Worm (Caenorhabditis elegans) whole organism, late embryonic: Measurements from ENCODE around the gene F58F9.3.

Source experiments
- dve-1 ChIP-seq: sonication (generic microtip); optimal IDR thresholded peaks from 2 replicates; lab custom pipeline; 2017; ENCODE audit warnings: antibody characterized with exemption, mild to moderate bottlenecking, missing genetic modification characterization, missing compliant biosample characterization
- ets-4 ChIP-seq: sonication (generic microtip); optimal IDR thresholded peaks from 2 replicates; lab custom pipeline; 2016; ENCODE audit warnings: missing genetic modification characterization, missing compliant biosample characterization
- lin-11 ChIP-seq: fragments of 200-800 bp; sonication (Bioruptor generic); optimal IDR thresholded peaks from 2 replicates; lab custom pipeline; 2018; ENCODE audit warnings: mild to moderate bottlenecking, missing genetic modification characterization, missing compliant biosample characterization
- mec-3 ChIP-seq: sonication (generic microtip); optimal IDR thresholded peaks from 2 replicates; lab custom pipeline; 2016; ENCODE audit warnings: borderline replicate concordance, missing genetic modification characterization, missing compliant biosample characterization
- nhr-11 ChIP-seq: fragments of 150-350 bp; optimal IDR thresholded peaks from 2 replicates; lab custom pipeline; 2014; ENCODE audit warnings: missing biosample characterization, missing genetic modification characterization
- pax-1 ChIP-seq: fragments of 150-350 bp; optimal IDR thresholded peaks from 2 replicates; lab custom pipeline; 2014; ENCODE audit warnings: missing biosample characterization, missing genetic modification characterization
- tbx-2 ChIP-seq: sonication (generic microtip); optimal IDR thresholded peaks from 2 replicates; lab custom pipeline; 2016; ENCODE audit warnings: missing genetic modification characterization, missing compliant biosample characterization
- ztf-16 ChIP-seq: sonication (generic microtip); optimal IDR thresholded peaks from 2 replicates; lab custom pipeline; 2017; ENCODE audit warnings: missing genetic modification characterization, missing compliant biosample characterization

DNA sequence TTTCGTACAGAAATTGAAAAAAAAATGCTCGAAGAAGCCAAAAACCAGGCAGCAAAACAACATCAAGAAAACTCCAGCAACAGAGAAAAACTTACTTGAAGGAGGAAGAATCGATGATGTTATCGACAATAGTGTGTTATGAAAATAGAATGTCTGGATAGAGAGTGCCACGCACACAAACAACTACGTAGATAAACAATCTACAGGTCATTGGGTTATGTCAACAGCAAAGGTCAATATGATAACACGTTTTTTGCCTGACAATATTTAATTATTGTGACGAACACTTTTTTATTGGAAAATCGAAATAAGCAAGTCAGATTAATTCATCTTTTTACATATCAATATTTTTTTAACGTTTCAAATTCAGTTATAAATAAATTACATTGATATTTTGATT is 46.4 kb downstream of the F58F9.3 start, which contains the start of gene sams-5:
- TF ChIP-seq ets-4: no peak
- TF ChIP-seq mec-3: no peak
- no peak for TF ChIP-seq tbx-2 (tag; lab: Kevin White, UChicago)
- TF ChIP-seq dve-1 (tag; lab: Kevin White, UChicago): no peak
- TF ChIP-seq pax-1 (tag; lab: Kevin White, UChicago): no peak
- TF ChIP-seq lin-11: no peak
- no peak for TF ChIP-seq ztf-16 (tag; lab: Kevin White, UChicago)
- no peak for TF ChIP-seq nhr-11 (tag; lab: Kevin White, UChicago)
